Worm (Caenorhabditis elegans) whole organism, mixed stage, embryonic: ENCODE data around the gene Y42H9AR.5.

ENCODE experiments used
- drap-1 ChIP-seq: fragments of 200-800 bp; sonication (Bioruptor generic); optimal IDR thresholded peaks from 3 replicates; lab custom pipeline; 2018; ENCODE audit warnings: mild to moderate bottlenecking, missing genetic modification characterization, missing compliant biosample characterization
- elt-3 ChIP-seq: fragments of 150-350 bp; optimal IDR thresholded peaks from 2 replicates; lab custom pipeline; 2014; ENCODE audit warnings: missing biosample characterization, missing genetic modification characterization
- nhr-237 ChIP-seq: fragments of 150-350 bp; optimal IDR thresholded peaks from 2 replicates; lab custom pipeline; 2014; ENCODE audit warnings: missing biosample characterization, missing genetic modification characterization
- nhr-28 ChIP-seq: fragments of 150-350 bp; optimal IDR thresholded peaks from 2 replicates; lab custom pipeline; 2014; ENCODE audit warnings: missing biosample characterization, missing genetic modification characterization
- pha-4 ChIP-seq: fragments of 150-350 bp; optimal IDR thresholded peaks from 2 replicates; lab custom pipeline; 2018; ENCODE audit warnings: missing biosample characterization, missing genetic modification reagents, missing genetic modification characterization
- ztf-11 ChIP-seq: fragments of 150-350 bp; optimal IDR thresholded peaks from 2 replicates; lab custom pipeline; 2014; ENCODE audit warnings: missing biosample characterization, missing genetic modification characterization

ce11 chrIV:8153163-8153562, 50.8 kb downstream of the Y42H9AR.5 start:
- TF ChIP-seq nhr-237 (tag; lab: Kevin White, UChicago) (no peak), pha-4 (tag; lab: Kevin White, UChicago) (no peak), nhr-28 (tag; lab: Kevin White, UChicago) (no peak), elt-3 (tag; lab: Kevin White, UChicago) (no peak), drap-1 (GFP tag; lab: Kevin White, UChicago) (no peak), ztf-11 (tag; lab: Kevin White, UChicago) (no peak)
